Fruit fly (Drosophila melanogaster): ENCODE data around the gene Diap1.
A peak's percentile ranks its signal among the peaks of the same experiment; 100 is the strongest.

Diap1 gene

DNA sequence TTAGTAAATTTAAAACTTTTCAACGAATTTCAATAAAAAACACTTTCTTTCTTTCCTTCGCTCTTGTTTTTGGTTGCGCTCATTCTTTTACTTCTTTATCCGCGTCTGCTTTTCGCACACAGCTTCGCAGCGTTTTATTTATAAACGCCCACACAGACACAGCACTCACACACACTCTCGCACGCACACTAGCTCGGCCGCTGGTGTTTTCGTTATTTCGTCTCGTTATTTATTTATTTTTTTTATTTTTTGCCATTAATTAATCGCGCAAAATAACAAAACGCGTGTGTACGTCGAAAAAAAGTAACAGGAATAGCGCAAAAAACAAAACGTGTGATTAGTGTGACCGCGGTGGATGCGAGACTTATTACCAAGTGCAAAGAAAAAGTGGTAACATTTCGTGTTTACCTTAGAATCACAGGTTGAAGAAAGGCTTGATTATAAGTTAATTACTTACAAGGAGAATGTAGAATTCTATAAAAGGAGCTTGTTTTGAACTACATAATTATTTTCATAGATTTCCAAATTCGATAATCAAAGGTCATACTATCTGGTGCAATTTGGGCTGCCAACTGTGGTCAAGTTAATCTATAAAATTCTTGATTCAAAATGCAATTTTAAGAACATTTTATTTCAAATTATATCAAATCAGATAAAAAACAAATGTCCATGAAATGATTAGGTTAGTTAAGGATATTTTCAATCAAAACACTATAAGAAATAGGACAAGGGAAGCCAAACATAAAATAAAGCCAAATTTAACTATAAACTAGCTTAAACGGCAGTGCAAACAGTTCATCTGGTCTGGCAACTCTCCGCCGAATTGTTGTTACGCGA lies 46.2 kb downstream of the Diap1 start, which contains the start of the genes hzg and mRpS31 (continued):
- TF ChIP-seq CG3032 (tag; optimal IDR thresholded peaks at IDR 0.05) (peak; percentile 43), Hr39 (GFP tag; optimal IDR thresholded peaks at IDR 0.05) (peak; percentile 48), Sox14 (GFP tag; optimal IDR thresholded peaks at IDR 0.05) (peak; percentile 61), lz (GFP tag; optimal IDR thresholded peaks at IDR 0.05) (peak; percentile 54), net (GFP tag; optimal IDR thresholded peaks at IDR 0.05) (peak; percentile 58), eg (GFP tag; IDR thresholded peaks at IDR 0.05) (peak; percentile 83), achi (GFP tag; optimal IDR thresholded peaks at IDR 0.05) (peak; percentile 36), CG7368 (GFP tag; optimal IDR thresholded peaks at IDR 0.05) (no peak), CG6792 (GFP tag; optimal IDR thresholded peaks at IDR 0.05) (peak; percentile 17), Smox (GFP tag; optimal IDR thresholded peaks at IDR 0.05) (peak; percentile 47), CG10631 (GFP tag; optimal IDR thresholded peaks at IDR 0.05) (peak; percentile 64), cyc (GFP tag; optimal IDR thresholded peaks at IDR 0.05) (peak; percentile 24), Lpt (GFP tag; optimal IDR thresholded peaks at IDR 0.05) (no peak), CG6163 (GFP tag; IDR thresholded peaks at IDR 0.05) (peak; percentile 83), fd59A (GFP tag; optimal IDR thresholded peaks at IDR 0.05) (peak; percentile 2), Hr4 (GFP tag; optimal IDR thresholded peaks at IDR 0.05) (peak; percentile 57), CG31627 (GFP tag; optimal IDR thresholded peaks at IDR 0.05) (peak; percentile 64), Gug (GFP tag; IDR thresholded peaks at IDR 0.05) (no peak), dsx (GFP tag; optimal IDR thresholded peaks at IDR 0.05; ENCODE audit: poor library complexity, severe bottlenecking) (peak; percentile 46), CG11762 (GFP tag; optimal IDR thresholded peaks at IDR 0.05; ENCODE audit: insufficient read depth) (no peak), Sox15 (GFP tag; optimal IDR thresholded peaks at IDR 0.05) (no peak), ss (GFP tag; optimal IDR thresholded peaks at IDR 0.05) (peak; percentile 70 to 85), esn (GFP tag; optimal IDR thresholded peaks at IDR 0.05) (peak; percentile 42), Met (GFP tag; optimal IDR thresholded peaks at IDR 0.05) (peak; percentile 48)

DNA sequence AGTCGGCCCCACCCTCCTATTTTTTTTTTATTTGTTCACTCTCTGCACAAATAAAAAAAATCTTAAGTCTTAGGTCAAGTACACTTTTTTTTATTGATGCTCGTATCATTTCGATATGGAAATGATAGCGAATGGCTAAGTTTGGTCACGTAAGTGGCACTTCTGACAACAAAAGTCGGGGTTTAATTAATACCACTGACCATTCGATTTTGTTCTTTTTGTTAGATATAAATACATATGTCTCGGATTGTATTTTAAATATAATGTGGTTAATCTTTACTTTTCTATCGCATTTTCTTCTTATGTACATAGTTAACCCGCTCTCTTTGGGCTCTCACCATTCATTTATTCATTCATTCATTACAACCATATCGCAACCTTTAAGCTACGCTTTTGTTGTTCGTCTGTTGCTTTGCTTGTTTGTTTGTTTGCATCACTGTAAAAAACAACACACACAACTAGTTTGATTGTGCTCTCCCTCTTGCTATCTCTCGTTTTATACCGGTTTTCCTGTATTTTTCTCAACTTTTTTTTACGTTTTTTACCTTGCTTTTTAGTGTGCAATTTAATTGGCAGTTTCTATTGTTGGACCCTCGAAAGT lies 48.6 kb downstream of the Diap1 start:
- TF ChIP-seq CG11762 (GFP tag; optimal IDR thresholded peaks at IDR 0.05; ENCODE audit: insufficient read depth) (no peak), salr (GFP tag; optimal IDR thresholded peaks at IDR 0.05) (peak in 1 of 2 experiments; percentile 3), CG9139 (GFP tag; optimal IDR thresholded peaks at IDR 0.05) (peak; percentile 55), Hr4 (GFP tag; optimal IDR thresholded peaks at IDR 0.05) (peak; percentile 82), CG6163 (GFP tag; IDR thresholded peaks at IDR 0.05) (peak; percentile 46; the same call in 2 of the 3 replicates), CG8119 (GFP tag; IDR thresholded peaks at IDR 0.05) (peak; percentile 77), CG1621 (tag; optimal IDR thresholded peaks at IDR 0.05) (no peak), Blimp-1 (GFP tag; optimal IDR thresholded peaks at IDR 0.05) (no peak), ss (GFP tag; optimal IDR thresholded peaks at IDR 0.05) (peak; percentile 76 to 80), Met (GFP tag; optimal IDR thresholded peaks at IDR 0.05) (no peak), vri (GFP tag; optimal IDR thresholded peaks at IDR 0.05) (no peak), CG6792 (GFP tag; optimal IDR thresholded peaks at IDR 0.05) (no peak), Sox102F (GFP tag; optimal IDR thresholded peaks at IDR 0.05) (no peak), spab (GFP tag; optimal IDR thresholded peaks at IDR 0.05) (no peak), Eip78C (GFP tag) (peak; percentile 86), CG3032 (tag; optimal IDR thresholded peaks at IDR 0.05) (peak; percentile 8), acj6 (GFP tag; optimal IDR thresholded peaks at IDR 0.05) (no peak), fd85E (GFP tag; optimal IDR thresholded peaks at IDR 0.05) (no peak), achi (GFP tag; optimal IDR thresholded peaks at IDR 0.05) (peak; percentile 12), CG6808 (GFP tag; optimal IDR thresholded peaks at IDR 0.05) (peak; percentile 61), Eip93F (GFP tag; optimal IDR thresholded peaks at IDR 0.05) (no peak), lz (GFP tag; optimal IDR thresholded peaks at IDR 0.05) (no peak), net (GFP tag; optimal IDR thresholded peaks at IDR 0.05) (peak; percentile 15), eg (GFP tag; IDR thresholded peaks at IDR 0.05) (peak; percentile 74), CG6854 (GFP tag; optimal IDR thresholded peaks at IDR 0.05) (no peak), Hr39 (GFP tag; optimal IDR thresholded peaks at IDR 0.05) (no peak), Ets21C (GFP tag; optimal IDR thresholded peaks at IDR 0.05) (no peak), CG32006 (GFP tag; optimal IDR thresholded peaks at IDR 0.05) (peak; percentile 80), CG3919 (GFP tag; optimal IDR thresholded peaks at IDR 0.05) (peak; percentile 10), Smox (GFP tag; optimal IDR thresholded peaks at IDR 0.05) (no peak), CG34406 (GFP tag; optimal IDR thresholded peaks at IDR 0.05) (no peak), Eip75B (GFP tag; optimal IDR thresholded peaks at IDR 0.05) (no peak), esn (GFP tag; optimal IDR thresholded peaks at IDR 0.05) (no peak), Lpt (GFP tag; optimal IDR thresholded peaks at IDR 0.05) (peak; percentile 30), Ets96B (tag; optimal IDR thresholded peaks at IDR 0.05) (peak; percentile 43), cyc (GFP tag; optimal IDR thresholded peaks at IDR 0.05) (no peak), CG8319 (GFP tag; optimal IDR thresholded peaks at IDR 0.05) (no peak)
